Worm (Caenorhabditis elegans) whole organism, late embryonic: ENCODE data around the gene Y51H7C.9.
A peak's percentile ranks its signal among the peaks of the same experiment; 100 is the strongest.

Experiments used
- F13H6.1 ChIP-seq: sonication (generic microtip); optimal IDR thresholded peaks from 2 replicates; lab custom pipeline; 2016; ENCODE audit warnings: missing genetic modification characterization, missing compliant biosample characterization
- K09A11.1 ChIP-seq: sonication (generic microtip); optimal IDR thresholded peaks from 2 replicates; lab custom pipeline; 2017; ENCODE audit warnings: antibody characterized with exemption, mild to moderate bottlenecking, missing genetic modification characterization, missing compliant biosample characterization; ENCODE audit not compliant: insufficient read depth
- T23F11.4 ChIP-seq: fragments of 200-800 bp; sonication (Bioruptor generic); optimal IDR thresholded peaks from 2 replicates; lab custom pipeline; 2018; ENCODE audit warnings: mild to moderate bottlenecking, missing genetic modification characterization, missing compliant biosample characterization
- Y22D7AL.16 ChIP-seq: sonication (generic microtip); optimal IDR thresholded peaks from 2 replicates; lab custom pipeline; 2016; ENCODE audit warnings: missing genetic modification characterization, missing compliant biosample characterization
- ahr-1 ChIP-seq: sonication (generic microtip); optimal IDR thresholded peaks from 2 replicates; lab custom pipeline; 2016; ENCODE audit warnings: missing genetic modification characterization, missing compliant biosample characterization
- ceh-24 ChIP-seq: sonication (generic microtip); optimal IDR thresholded peaks from 2 replicates; lab custom pipeline; 2016; ENCODE audit warnings: mild to moderate bottlenecking, missing genetic modification characterization, missing compliant biosample characterization
- ceh-30 ChIP-seq: fragments of 150-350 bp; optimal IDR thresholded peaks from 2 replicates; lab custom pipeline; 2014; ENCODE audit warnings: missing biosample characterization, missing genetic modification characterization
- ceh-31 ChIP-seq: sonication (generic microtip); optimal IDR thresholded peaks from 2 replicates; lab custom pipeline; 2016; ENCODE audit warnings: missing genetic modification characterization, missing compliant biosample characterization
- ceh-34 ChIP-seq: sonication (generic microtip); optimal IDR thresholded peaks from 2 replicates; lab custom pipeline; 2016; ENCODE audit warnings: mild to moderate bottlenecking, missing genetic modification characterization, missing compliant biosample characterization
- ceh-45 ChIP-seq: fragments of 200-800 bp; sonication (Bioruptor generic); IDR thresholded peaks from 2 replicates; pipeline ENCODE4 v1.3.6; 2022; ENCODE audit warnings: missing genetic modification reagents, missing genetic modification characterization, missing compliant biosample characterization
- ceh-48 ChIP-seq: sonication (generic microtip); optimal IDR thresholded peaks from 2 replicates; lab custom pipeline; 2016; ENCODE audit warnings: missing genetic modification characterization, inconsistent platforms, missing compliant biosample characterization
- che-1 ChIP-seq: sonication (generic microtip); optimal IDR thresholded peaks from 2 replicates; lab custom pipeline; 2016; ENCODE audit warnings: mild to moderate bottlenecking, missing genetic modification characterization, missing compliant biosample characterization
- eyg-1 ChIP-seq: sonication (generic microtip); optimal IDR thresholded peaks from 2 replicates; lab custom pipeline; 2016; ENCODE audit warnings: missing genotype, missing genetic modification characterization, missing compliant biosample characterization
- fkh-6 ChIP-seq: sonication (generic microtip); optimal IDR thresholded peaks from 2 replicates; lab custom pipeline; 2016; ENCODE audit warnings: missing genetic modification characterization, missing compliant biosample characterization
- gmeb-2 ChIP-seq: sonication (generic microtip); optimal IDR thresholded peaks from 2 replicates; lab custom pipeline; 2016; ENCODE audit warnings: missing genetic modification characterization, inconsistent platforms, missing compliant biosample characterization
- hlh-13 ChIP-seq: fragments of 200-800 bp; sonication (Bioruptor generic); optimal IDR thresholded peaks from 2 replicates; lab custom pipeline; 2018; ENCODE audit warnings: mild to moderate bottlenecking, missing genetic modification characterization, missing compliant biosample characterization
- hlh-15 ChIP-seq: sonication (generic microtip); optimal IDR thresholded peaks from 2 replicates; lab custom pipeline; 2016; ENCODE audit warnings: missing genetic modification characterization, missing compliant biosample characterization
- hlh-30 ChIP-seq: sonication (generic microtip); optimal IDR thresholded peaks from 2 replicates; lab custom pipeline; 2017; ENCODE audit warnings: antibody characterized with exemption, missing genetic modification characterization, missing compliant biosample characterization; ENCODE audit not compliant: insufficient read depth
- lim-6 ChIP-seq: sonication (generic microtip); optimal IDR thresholded peaks from 2 replicates; lab custom pipeline; 2016; ENCODE audit warnings: missing genetic modification characterization, missing compliant biosample characterization
- lin-11 ChIP-seq: fragments of 200-800 bp; sonication (Bioruptor generic); optimal IDR thresholded peaks from 2 replicates; lab custom pipeline; 2018; ENCODE audit warnings: mild to moderate bottlenecking, missing genetic modification characterization, missing compliant biosample characterization
- mec-3 ChIP-seq: sonication (generic microtip); optimal IDR thresholded peaks from 2 replicates; lab custom pipeline; 2016; ENCODE audit warnings: borderline replicate concordance, missing genetic modification characterization, missing compliant biosample characterization
- nfya-1 ChIP-seq: sonication (generic microtip); optimal IDR thresholded peaks from 2 replicates; lab custom pipeline; 2017; ENCODE audit warnings: missing genetic modification characterization, mild to moderate bottlenecking, missing compliant biosample characterization, antibody characterized with exemption, moderate library complexity
- nhr-11 ChIP-seq: fragments of 150-350 bp; optimal IDR thresholded peaks from 2 replicates; lab custom pipeline; 2014; ENCODE audit warnings: missing biosample characterization, missing genetic modification characterization
- pat-9 ChIP-seq: fragments of 200-800 bp; sonication (Bioruptor generic); optimal IDR thresholded peaks from 2 replicates; lab custom pipeline; 2018; ENCODE audit warnings: mild to moderate bottlenecking, missing genetic modification characterization, moderate library complexity, missing compliant biosample characterization
- pros-1 ChIP-seq: fragments of 150-350 bp; optimal IDR thresholded peaks from 2 replicates; lab custom pipeline; 2014; ENCODE audit warnings: missing biosample characterization, missing genetic modification reagents, missing genetic modification characterization
- rnt-1 ChIP-seq: sonication (generic microtip); optimal IDR thresholded peaks from 2 replicates; lab custom pipeline; 2016; ENCODE audit warnings: missing genetic modification characterization, missing compliant biosample characterization
- sdc-2 ChIP-seq: sonication (generic microtip); optimal IDR thresholded peaks from 2 replicates; lab custom pipeline; 2016; ENCODE audit warnings: missing genotype, missing genetic modification characterization, missing compliant biosample characterization
- sox-2 ChIP-seq: fragments of 200-800 bp; sonication (Bioruptor generic); IDR thresholded peaks from 2 replicates; pipeline ENCODE4 v1.3.6; 2022; ENCODE audit warnings: missing genetic modification reagents, missing genetic modification characterization, missing compliant biosample characterization
- syd-9 ChIP-seq: sonication (generic microtip); optimal IDR thresholded peaks from 2 replicates; lab custom pipeline; 2016; ENCODE audit warnings: mild to moderate bottlenecking, missing genetic modification characterization, moderate library complexity, missing compliant biosample characterization
- tbx-2 ChIP-seq: sonication (generic microtip); optimal IDR thresholded peaks from 2 replicates; lab custom pipeline; 2016; ENCODE audit warnings: missing genetic modification characterization, missing compliant biosample characterization
- tbx-7 ChIP-seq: sonication (generic microtip); optimal IDR thresholded peaks from 2 replicates; lab custom pipeline; 2016; ENCODE audit warnings: missing genotype, missing genetic modification characterization, missing compliant biosample characterization
- unc-3 ChIP-seq, 2 experiments: fragments of 200-800 bp in 1 of 2; sonication (Bioruptor generic) in 1 of 2; sonication (generic microtip) in 1 of 2; conservative IDR thresholded peaks in 1 of 2; optimal IDR thresholded peaks in 1 of 2; 2 replicates each; pipeline versions ENCODE4 v1.3.6 to Lab custom; 2016 to 2022; ENCODE audit warnings: missing compliant biosample characterization in 2 of 2, missing genetic modification characterization in 2 of 2, missing genetic modification reagents in 1 of 2
- unc-55 ChIP-seq: sonication (generic microtip); optimal IDR thresholded peaks from 2 replicates; lab custom pipeline; 2017; ENCODE audit warnings: missing biosample characterization, missing genetic modification reagents, missing genetic modification characterization

Gene Y51H7C.9

ce11 chrII:1441479-1441878, 30.2 kb upstream of the Y51H7C.9 start:
- TF ChIP-seq mec-3 (tag; lab: Kevin White, UChicago) = peak; percentile 66
- no peak for TF ChIP-seq rnt-1 (tag; lab: Kevin White, UChicago)
- no peak for TF ChIP-seq tbx-7 (tag; lab: Kevin White, UChicago)
- TF ChIP-seq, all 69 proteins: peak for 1

ce11 chrII:1438336-1438589, 27.0 kb upstream of the Y51H7C.9 start, which contains the start of gene Y51H7C.3:
TSS of gene Y51H7C.3 (plus strand) at chrII:1438490.
- no peak for TF ChIP-seq hlh-13 (GFP tag; lab: Kevin White, UChicago)
- no peak for TF ChIP-seq ceh-48 (tag; lab: Kevin White, UChicago)
- no peak for TF ChIP-seq hlh-15 (tag; lab: Kevin White, UChicago)
- TF ChIP-seq Y22D7AL.16 (tag; lab: Kevin White, UChicago) = no peak
- no peak for TF ChIP-seq nhr-11 (tag; lab: Kevin White, UChicago)
- no peak for TF ChIP-seq mec-3 (tag; lab: Kevin White, UChicago)
- TF ChIP-seq tbx-2 (tag; lab: Kevin White, UChicago) = no peak
- TF ChIP-seq che-1 (tag; lab: Kevin White, UChicago) = no peak
- TF ChIP-seq lin-11 (tag; lab: Kevin White, UChicago) = no peak
- no peak for TF ChIP-seq K09A11.1 (tag; lab: Kevin White, UChicago)
- no peak for TF ChIP-seq hlh-30 (tag; lab: Kevin White, UChicago)
- no peak for TF ChIP-seq T23F11.4 (GFP tag; lab: Kevin White, UChicago)
- no peak for TF ChIP-seq ceh-30 (tag; lab: Kevin White, UChicago)
- no peak for TF ChIP-seq syd-9 (tag; lab: Kevin White, UChicago)

- TF ChIP-seq F13H6.1 (tag; lab: Kevin White, UChicago) = no peak
- no peak for TF ChIP-seq ceh-45
- TF ChIP-seq ceh-31 (tag; lab: Kevin White, UChicago) = no peak
- no peak for TF ChIP-seq unc-3 (GFP tag; conservative IDR thresholded peaks at IDR 0.05; lab: Robert Waterston, UW)
- TF ChIP-seq unc-3 (tag; optimal IDR thresholded peaks at IDR 0.05; lab: Kevin White, UChicago) = no peak
- no peak for TF ChIP-seq mec-3 (tag; lab: Kevin White, UChicago)
- peak; percentile 14 for TF ChIP-seq nfya-1 (tag; lab: Kevin White, UChicago)
- peak; percentile 9 for TF ChIP-seq tbx-2 (tag; lab: Kevin White, UChicago)
- no peak for TF ChIP-seq pros-1 (tag; lab: Kevin White, UChicago)
Observed at ce11 chrII:1437449-1438335, 26.4 kb upstream of the Y51H7C.9 start, which contains the start of gene nol-6. TSS of gene nol-6 (minus strand) at chrII:1437499.

- no peak for TF ChIP-seq nfya-1 (tag; lab: Kevin White, UChicago)
- no peak for TF ChIP-seq ceh-45
- no peak for TF ChIP-seq gmeb-2
- no peak for TF ChIP-seq ceh-34
- TF ChIP-seq pros-1 (tag; lab: Kevin White, UChicago) = no peak
- no peak for TF ChIP-seq unc-55
- TF ChIP-seq F13H6.1 (tag; lab: Kevin White, UChicago) = no peak
- no peak for TF ChIP-seq ahr-1 (tag; lab: Kevin White, UChicago)
- TF ChIP-seq lim-6 = no peak
Observed at ce11 chrII:1436715-1437114, 25.4 kb upstream of the Y51H7C.9 start.

- TF ChIP-seq pat-9 (tag; lab: Kevin White, UChicago) (no peak), sdc-2 (tag; lab: Kevin White, UChicago) (no peak), ceh-30 (tag; lab: Kevin White, UChicago) (no peak), ahr-1 (tag; lab: Kevin White, UChicago) (no peak), sox-2 (GFP tag; lab: Robert Waterston, UW) (no peak), fkh-6 (no peak), ceh-24 (tag; lab: Kevin White, UChicago) (no peak), eyg-1 (tag; lab: Kevin White, UChicago) (no peak)
Observed at ce11 chrII:1423660-1424059, 12.4 kb upstream of the Y51H7C.9 start, which contains the start of gene Y51H7C.10. TSS of gene Y51H7C.10 (minus strand) at chrII:1423760.
